Worm (Caenorhabditis elegans) whole organism, L4 larva: ENCODE data around the gene srh-87.

Experiments
- ZK546.5 ChIP-seq, 2 experiments: sonication (generic microtip); optimal IDR thresholded peaks; 2 replicates each; lab custom pipeline; 2017; ENCODE audit warnings: missing biosample characterization in 2 of 2, missing genetic modification characterization in 2 of 2
- aly-2 ChIP-seq: sonication (generic microtip); optimal IDR thresholded peaks from 2 replicates; lab custom pipeline; 2018; ENCODE audit warnings: missing biosample characterization, missing genetic modification characterization
- attf-4 ChIP-seq: sonication (generic microtip); optimal IDR thresholded peaks from 3 replicates; lab custom pipeline; 2017; ENCODE audit warnings: missing biosample characterization, missing genetic modification characterization
- daf-12 ChIP-seq: fragments of 150-350 bp; optimal IDR thresholded peaks from 2 replicates; lab custom pipeline; 2014; ENCODE audit warnings: missing biosample characterization, missing genetic modification reagents, missing genetic modification characterization
- duxl-1 ChIP-seq: sonication (generic microtip); optimal IDR thresholded peaks from 2 replicates; lab custom pipeline; 2016; ENCODE audit warnings: mild to moderate bottlenecking, missing genetic modification characterization, moderate library complexity, missing compliant biosample characterization; ENCODE audit not compliant: poor library complexity
- lin-13 ChIP-seq: fragments of 150-350 bp; optimal IDR thresholded peaks from 2 replicates; lab custom pipeline; 2014; ENCODE audit warnings: missing biosample characterization, missing genetic modification reagents, missing genetic modification characterization
- lin-38 ChIP-seq: fragments of 200-800 bp; sonication (Bioruptor generic); IDR thresholded peaks from 2 replicates; pipeline ENCODE4 v1.3.6; 2022; ENCODE audit warnings: missing genetic modification reagents, missing genetic modification characterization, missing compliant biosample characterization
- lsy-2 ChIP-seq, 2 experiments: fragments of 150-350 bp in 1 of 2; sonication (generic microtip) in 1 of 2; optimal IDR thresholded peaks; 2 replicates each; lab custom pipeline; 2014 to 2017; ENCODE audit warnings: missing biosample characterization in 2 of 2, missing genetic modification characterization in 2 of 2
- mep-1 ChIP-seq: fragments of 150-350 bp; sonication (generic microtip); optimal IDR thresholded peaks from 3 replicates; lab custom pipeline; 2014; ENCODE audit warnings: missing biosample characterization, missing genetic modification characterization
- mxl-2 ChIP-seq: fragments of 200-800 bp; sonication (Bioruptor generic); conservative IDR thresholded peaks from 2 replicates; pipeline ENCODE4 v1.3.6; 2022; ENCODE audit warnings: missing genetic modification reagents, missing genetic modification characterization, missing compliant biosample characterization
- nhr-76 ChIP-seq: fragments of 150-350 bp; optimal IDR thresholded peaks from 2 replicates; lab custom pipeline; 2014; ENCODE audit warnings: missing biosample characterization, missing genetic modification characterization
- pqm-1 ChIP-seq: sonication (generic microtip); optimal IDR thresholded peaks from 2 replicates; lab custom pipeline; 2017; ENCODE audit warnings: missing biosample characterization, missing genetic modification characterization
- snpc-4 ChIP-seq: fragments of 150-350 bp; optimal IDR thresholded peaks from 2 replicates; lab custom pipeline; 2014; ENCODE audit warnings: missing biosample characterization, missing genetic modification characterization
- unc-39 ChIP-seq: sonication (generic microtip); optimal IDR thresholded peaks from 2 replicates; lab custom pipeline; 2017; ENCODE audit warnings: missing biosample characterization, missing genetic modification characterization

DNA sequence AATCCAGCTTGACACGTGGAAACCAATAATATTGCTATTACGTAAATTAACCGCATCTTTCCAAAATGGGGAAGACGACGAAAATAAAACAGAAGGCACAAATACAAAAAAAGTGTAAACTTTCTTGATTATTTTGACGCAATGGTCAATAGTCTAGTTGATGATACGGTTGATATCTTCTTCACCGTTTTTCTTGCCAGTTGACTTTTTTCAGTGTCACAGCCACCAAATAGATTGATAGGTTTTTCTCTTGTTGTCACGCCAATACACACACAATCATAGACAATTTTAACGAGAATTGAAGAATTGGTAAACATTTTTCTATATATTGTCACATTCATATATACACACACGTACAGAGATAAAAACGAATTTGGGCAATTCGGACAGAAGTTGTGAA, 36.0 kb downstream of the srh-87 start, which contains the start of gene zmp-3:
- TF ChIP-seq lsy-2 (tag; optimal IDR thresholded peaks at IDR 0.05; lab: Kevin White, UChicago) = no peak
- TF ChIP-seq pqm-1 (tag; lab: Kevin White, UChicago) = no peak
- TF ChIP-seq mep-1 = no peak
- no peak for TF ChIP-seq snpc-4 (tag; lab: Kevin White, UChicago)
- TF ChIP-seq mxl-2 (GFP tag; lab: Robert Waterston, UW) = no peak
- no peak for TF ChIP-seq ZK546.5 (tag; optimal IDR thresholded peaks at IDR 0.05; lab: Kevin White, UChicago)
- no peak for TF ChIP-seq aly-2
- TF ChIP-seq lin-13 (GFP tag; lab: Kevin White, UChicago) = no peak
- TF ChIP-seq daf-12 = no peak
- no peak for TF ChIP-seq unc-39 (tag; lab: Kevin White, UChicago)
- TF ChIP-seq lin-38 = no peak
- no peak for TF ChIP-seq duxl-1
- no peak for TF ChIP-seq attf-4 (tag; lab: Kevin White, UChicago)
- TF ChIP-seq nhr-76 = no peak
